Worm (Caenorhabditis elegans) whole organism, L1 larva: ENCODE results near the gene T02B11.6.
A peak's percentile ranks its signal among the peaks of the same experiment; 100 is the strongest.

ENCODE experiments used
- C34B4.2 ChIP-seq: sonication (generic microtip); optimal IDR thresholded peaks from 2 replicates; lab custom pipeline; 2017; ENCODE audit warnings: mild to moderate bottlenecking, missing genetic modification characterization, missing compliant biosample characterization
- aha-1 ChIP-seq: fragments of 150-350 bp; optimal IDR thresholded peaks from 2 replicates; lab custom pipeline; 2014; ENCODE audit warnings: missing biosample characterization, missing genetic modification characterization
- alr-1 ChIP-seq: fragments of 200-800 bp; sonication (Bioruptor generic); optimal IDR thresholded peaks from 2 replicates; lab custom pipeline; 2018; ENCODE audit warnings: borderline replicate concordance, mild to moderate bottlenecking, missing genetic modification characterization, missing compliant biosample characterization
- ama-1 ChIP-seq: fragments of 150-350 bp; optimal IDR thresholded peaks from 2 replicates; lab custom pipeline; 2014
- ceh-63 ChIP-seq: fragments of 200-800 bp; sonication (Bioruptor generic); optimal IDR thresholded peaks from 2 replicates; lab custom pipeline; 2018; ENCODE audit warnings: mild to moderate bottlenecking, missing genetic modification characterization, missing compliant biosample characterization
- ceh-8 ChIP-seq: fragments of 200-800 bp; sonication (Bioruptor generic); optimal IDR thresholded peaks from 2 replicates; lab custom pipeline; 2018; ENCODE audit warnings: mild to moderate bottlenecking, missing genetic modification characterization, moderate library complexity, missing compliant biosample characterization
- ceh-88 ChIP-seq: fragments of 200-800 bp; sonication (Bioruptor generic); IDR thresholded peaks from 2 replicates; pipeline ENCODE4 v1.3.6; 2022; ENCODE audit warnings: missing genetic modification characterization, missing compliant biosample characterization
- dpl-1 ChIP-seq, 3 experiments: fragments of 150-350 bp in 2 of 3; sonication (generic microtip) in 1 of 3; optimal IDR thresholded peaks; 2 replicates each; lab custom pipeline; 2014 to 2017; ENCODE audit warnings: missing biosample characterization in 3 of 3, missing genetic modification characterization in 3 of 3, missing genetic modification reagents in 3 of 3
- dsc-1 ChIP-seq: sonication (generic microtip); optimal IDR thresholded peaks from 2 replicates; lab custom pipeline; 2016; ENCODE audit warnings: mild to moderate bottlenecking, missing genetic modification characterization, missing compliant biosample characterization
- efl-1 ChIP-seq, 4 experiments: fragments of 150-350 bp; optimal IDR thresholded peaks in 3 of 4; peaks in 1 of 4; 1 replicate in 1 of 4; 2 replicates in 3 of 4; lab custom pipeline; 2014; ENCODE audit warnings: missing biosample characterization in 2 of 4, missing genetic modification characterization in 2 of 4, missing genetic modification reagents in 2 of 4
- efl-3 ChIP-seq: fragments of 200-800 bp; sonication (Bioruptor generic); optimal IDR thresholded peaks from 2 replicates; lab custom pipeline; 2018; ENCODE audit warnings: mild to moderate bottlenecking, missing genetic modification characterization, missing compliant biosample characterization
- egl-13 ChIP-seq: sonication (generic microtip); optimal IDR thresholded peaks from 2 replicates; lab custom pipeline; 2016; ENCODE audit warnings: missing genotype, missing genetic modification reagents, missing genetic modification characterization, missing compliant biosample characterization
- egl-27 ChIP-seq, 2 experiments: fragments of 150-350 bp in 1 of 2; sonication (generic microtip); optimal IDR thresholded peaks; 3 replicates each; lab custom pipeline; 2017 to 2018; ENCODE audit warnings: missing biosample characterization in 2 of 2, missing genetic modification characterization in 2 of 2, missing genetic modification reagents in 2 of 2
- elt-2 ChIP-seq: sonication (generic microtip); optimal IDR thresholded peaks from 2 replicates; lab custom pipeline; 2016; ENCODE audit warnings: missing genetic modification characterization, mild to moderate bottlenecking, inconsistent platforms, missing compliant biosample characterization, missing genetic modification reagents
- ets-5 ChIP-seq: fragments of 200-800 bp; sonication (Bioruptor generic); IDR thresholded peaks from 2 replicates; pipeline ENCODE4 v1.3.6; 2022; ENCODE audit warnings: missing genetic modification characterization, missing compliant biosample characterization
- fkh-10 ChIP-seq: sonication (generic microtip); optimal IDR thresholded peaks from 2 replicates; lab custom pipeline; 2017; ENCODE audit warnings: missing biosample characterization, missing genetic modification reagents, missing genetic modification characterization
- fos-1 ChIP-seq: fragments of 150-350 bp; optimal IDR thresholded peaks from 2 replicates; lab custom pipeline; 2014; ENCODE audit warnings: missing biosample characterization, missing genetic modification characterization
- grh-1 ChIP-seq: fragments of 200-800 bp; sonication (Bioruptor generic); IDR thresholded peaks from 2 replicates; pipeline ENCODE4 v1.3.6; 2022; ENCODE audit warnings: missing genetic modification reagents, missing genetic modification characterization, missing compliant biosample characterization
- hlh-4 ChIP-seq: sonication (generic microtip); optimal IDR thresholded peaks from 2 replicates; lab custom pipeline; 2016; ENCODE audit warnings: mild to moderate bottlenecking, missing genetic modification characterization, missing compliant biosample characterization
- hpl-2 ChIP-seq: fragments of 150-350 bp; optimal IDR thresholded peaks from 2 replicates; lab custom pipeline; 2014; ENCODE audit warnings: missing biosample characterization, missing genetic modification reagents, missing genetic modification characterization
- irx-1 ChIP-seq: sonication (generic microtip); optimal IDR thresholded peaks from 2 replicates; lab custom pipeline; 2016; ENCODE audit warnings: missing genetic modification characterization, missing compliant biosample characterization
- lin-14 ChIP-seq: fragments of 200-800 bp; sonication (Bioruptor generic); optimal IDR thresholded peaks from 2 replicates; lab custom pipeline; 2018; ENCODE audit warnings: mild to moderate bottlenecking, missing genetic modification characterization, moderate library complexity, missing compliant biosample characterization
- lin-15B ChIP-seq: fragments of 150-350 bp; sonication (generic microtip); optimal IDR thresholded peaks from 3 replicates; lab custom pipeline; 2014; ENCODE audit warnings: missing biosample characterization, missing genetic modification characterization
- lin-35 ChIP-seq, 2 experiments: fragments of 150-350 bp; optimal IDR thresholded peaks; 2 replicates each; lab custom pipeline; 2014; ENCODE audit warnings: missing biosample characterization in 2 of 2, missing genetic modification characterization in 2 of 2, missing genetic modification reagents in 2 of 2
- mab-9 ChIP-seq: fragments of 200-800 bp; sonication (Bioruptor generic); IDR thresholded peaks from 2 replicates; pipeline ENCODE4 v1.3.6; 2022; ENCODE audit warnings: missing genetic modification reagents, missing genetic modification characterization, missing compliant biosample characterization
- mdl-1 ChIP-seq, 2 experiments: fragments of 150-350 bp; optimal IDR thresholded peaks; 2 replicates each; lab custom pipeline; 2014 to 2017; ENCODE audit warnings: missing biosample characterization in 2 of 2, missing genetic modification characterization in 2 of 2, inconsistent platforms in 1 of 2
- mef-2 ChIP-seq: fragments of 150-350 bp; optimal IDR thresholded peaks from 2 replicates; lab custom pipeline; 2014; ENCODE audit warnings: missing biosample characterization, missing genetic modification characterization
- mep-1 ChIP-seq: fragments of 150-350 bp; optimal IDR thresholded peaks from 2 replicates; lab custom pipeline; 2014; ENCODE audit warnings: missing biosample characterization, missing genetic modification characterization
- nhr-11 ChIP-seq: fragments of 150-350 bp; optimal IDR thresholded peaks from 2 replicates; lab custom pipeline; 2014; ENCODE audit warnings: missing biosample characterization, missing genetic modification characterization
- nhr-19 ChIP-seq: fragments of 200-800 bp; sonication (Bioruptor generic); conservative IDR thresholded peaks from 2 replicates; pipeline ENCODE4 v1.3.6; 2022; ENCODE audit warnings: missing genetic modification characterization, missing compliant biosample characterization
- nhr-20 ChIP-seq: sonication (generic microtip); optimal IDR thresholded peaks from 2 replicates; lab custom pipeline; 2016; ENCODE audit warnings: mild to moderate bottlenecking, missing genetic modification characterization, missing compliant biosample characterization
- nhr-47 ChIP-seq: sonication (generic microtip); optimal IDR thresholded peaks from 2 replicates; lab custom pipeline; 2016; ENCODE audit warnings: mild to moderate bottlenecking, missing genetic modification characterization, moderate library complexity, missing compliant biosample characterization
- nhr-76 ChIP-seq: sonication (generic microtip); optimal IDR thresholded peaks from 2 replicates; lab custom pipeline; 2017; ENCODE audit warnings: missing biosample characterization, missing genetic modification characterization
- nhr-77 ChIP-seq: fragments of 150-350 bp; optimal IDR thresholded peaks from 2 replicates; lab custom pipeline; 2014; ENCODE audit warnings: missing biosample characterization, missing genetic modification characterization
- nhr-85 ChIP-seq: sonication (generic microtip); peaks from one replicate; lab custom pipeline; 2016; ENCODE audit warnings: missing genetic modification characterization, inconsistent platforms, missing compliant biosample characterization
- pag-3 ChIP-seq: sonication (generic microtip); optimal IDR thresholded peaks from 2 replicates; lab custom pipeline; 2017; ENCODE audit warnings: missing genetic modification characterization, mild to moderate bottlenecking, missing compliant biosample characterization, antibody characterized with exemption, borderline replicate concordance; ENCODE audit not compliant: insufficient read depth
- rnt-1 ChIP-seq: sonication (generic microtip); optimal IDR thresholded peaks from 2 replicates; lab custom pipeline; 2016; ENCODE audit warnings: mild to moderate bottlenecking, missing genetic modification characterization, moderate library complexity, missing compliant biosample characterization
- sox-4 ChIP-seq: sonication (generic microtip); optimal IDR thresholded peaks from 2 replicates; lab custom pipeline; 2016; ENCODE audit warnings: missing genetic modification characterization, missing compliant biosample characterization
- sptf-1 ChIP-seq: fragments of 150-350 bp; optimal IDR thresholded peaks from 2 replicates; lab custom pipeline; 2014; ENCODE audit warnings: missing biosample characterization, missing genetic modification characterization
- sup-37 ChIP-seq: fragments of 200-800 bp; sonication (Bioruptor generic); optimal IDR thresholded peaks from 2 replicates; lab custom pipeline; 2018; ENCODE audit warnings: mild to moderate bottlenecking, missing genetic modification characterization, missing compliant biosample characterization
- swsn-7 ChIP-seq: sonication (generic microtip); optimal IDR thresholded peaks from 2 replicates; lab custom pipeline; 2016; ENCODE audit warnings: missing genetic modification characterization, missing compliant biosample characterization
- tbx-2 ChIP-seq: sonication (generic microtip); optimal IDR thresholded peaks from 2 replicates; lab custom pipeline; 2016; ENCODE audit warnings: missing genetic modification characterization, missing compliant biosample characterization
- unc-130 ChIP-seq: fragments of 150-350 bp; optimal IDR thresholded peaks from 2 replicates; lab custom pipeline; 2017; ENCODE audit warnings: missing biosample characterization, missing genetic modification characterization, inconsistent platforms
- unc-62 ChIP-seq: fragments of 150-350 bp; optimal IDR thresholded peaks from 2 replicates; lab custom pipeline; 2014; ENCODE audit warnings: missing biosample characterization, missing genetic modification reagents, missing genetic modification characterization
- unc-98 ChIP-seq: fragments of 200-800 bp; sonication (Bioruptor generic); IDR thresholded peaks from 2 replicates; pipeline ENCODE4 v1.3.6; 2022; ENCODE audit warnings: missing genetic modification characterization, missing compliant biosample characterization
- vab-15 ChIP-seq: sonication (generic microtip); optimal IDR thresholded peaks from 2 replicates; lab custom pipeline; 2017; ENCODE audit warnings: missing genotype, mild to moderate bottlenecking, missing genetic modification characterization, missing compliant biosample characterization
- zag-1 ChIP-seq: fragments of 150-350 bp; optimal IDR thresholded peaks from 2 replicates; lab custom pipeline; 2014; ENCODE audit warnings: missing biosample characterization, missing genetic modification characterization
- zip-4 ChIP-seq: fragments of 200-800 bp; sonication (Bioruptor generic); optimal IDR thresholded peaks from 2 replicates; lab custom pipeline; 2018; ENCODE audit warnings: mild to moderate bottlenecking, missing genetic modification characterization, moderate library complexity, missing compliant biosample characterization
- ztf-11 ChIP-seq, 2 experiments: sonication (generic microtip); optimal IDR thresholded peaks; 2 replicates each; lab custom pipeline; 2016 to 2017; ENCODE audit warnings: missing genetic modification characterization in 2 of 2, missing biosample characterization in 1 of 2, missing compliant biosample characterization in 1 of 2
- ztf-4 ChIP-seq: fragments of 150-350 bp; optimal IDR thresholded peaks from 2 replicates; lab custom pipeline; 2014; ENCODE audit warnings: missing biosample characterization, missing genetic modification characterization

T02B11.6 gene

DNA sequence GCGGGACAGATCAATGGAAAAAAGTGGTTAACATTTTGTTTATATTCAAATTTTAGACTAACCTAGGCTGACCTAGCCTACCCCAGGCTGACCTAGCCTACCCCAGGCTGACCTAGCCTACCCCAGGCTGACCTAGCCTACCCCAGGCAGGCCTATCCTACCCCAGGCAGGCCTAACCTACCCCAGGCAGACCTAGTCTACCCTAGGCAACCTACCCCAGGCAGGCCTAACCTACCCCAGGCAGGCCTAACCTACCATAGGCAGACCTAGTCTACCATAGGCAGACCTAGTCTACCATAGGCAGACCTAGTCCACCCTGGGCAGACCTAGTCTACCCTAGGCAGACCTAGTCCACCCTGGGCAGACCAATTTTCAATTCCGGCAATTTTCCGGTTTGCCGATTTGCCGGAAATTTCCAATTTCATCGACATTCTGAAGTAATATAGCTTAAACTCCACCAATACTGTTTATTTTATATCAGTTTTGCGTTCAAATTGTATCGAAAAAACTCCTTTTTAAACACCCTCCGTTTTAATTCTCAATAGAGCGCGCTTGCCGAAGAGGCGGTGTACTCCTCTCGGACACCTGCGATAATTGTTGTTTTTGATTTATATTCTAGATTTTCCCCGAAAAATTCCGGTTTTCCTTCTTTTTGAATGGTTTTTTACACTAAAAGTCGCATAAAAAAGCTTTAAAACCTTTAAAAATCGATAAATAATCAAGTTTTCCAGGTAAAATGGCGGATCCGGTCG, 15.3 kb upstream of the T02B11.6 start, which contains the start of gene trm-2A (continued):
- peak; percentile 79 for TF ChIP-seq dsc-1 (tag; lab: Kevin White, UChicago)
- TF ChIP-seq alr-1 (tag; lab: Kevin White, UChicago): no peak
- TF ChIP-seq unc-98 (GFP tag; lab: Robert Waterston, UW): no peak
- TF ChIP-seq efl-1 (optimal IDR thresholded peaks at IDR 0.05; lab: Kevin White, UChicago): peak; percentile 89 to 98
- TF ChIP-seq efl-1 (GFP tag; optimal IDR thresholded peaks at IDR 0.05 in 1 of 2; lab: Kevin White, UChicago): peak; percentile 98 to 100
- peak; percentile 53 for TF ChIP-seq sox-4 (tag; lab: Kevin White, UChicago)
- peak; percentile 89 for TF ChIP-seq nhr-47
- no peak for TF ChIP-seq nhr-76
- peak; percentile 98 to 99 for TF ChIP-seq lin-35 (GFP tag; optimal IDR thresholded peaks at IDR 0.05; lab: Kevin White, UChicago)
- no peak for TF ChIP-seq pag-3
- TF ChIP-seq egl-13 (tag; lab: Kevin White, UChicago): peak; percentile 38
- TF ChIP-seq mef-2 (tag; lab: Kevin White, UChicago): no peak
- TF ChIP-seq aha-1: no peak
- TF ChIP-seq dpl-1 (GFP tag; optimal IDR thresholded peaks at IDR 0.05; lab: Kevin White, UChicago): peak; percentile 89 to 98 (median 98)
- peak; percentile 52 for TF ChIP-seq nhr-11
- TF ChIP-seq irx-1 (tag; lab: Kevin White, UChicago): peak; percentile 70
- TF ChIP-seq vab-15 (tag; lab: Kevin White, UChicago): peak; percentile 79
- peak; percentile 51; the same call in 1 of the 2 replicates for TF ChIP-seq mab-9 (GFP tag; lab: Robert Waterston, UW)
- TF ChIP-seq swsn-7: peak; percentile 83
- peak; percentile 91 for TF ChIP-seq nhr-85 (tag; lab: Kevin White, UChicago)
- peak; percentile 87 for TF ChIP-seq mep-1 (tag; lab: Kevin White, UChicago)
- no peak for TF ChIP-seq egl-27 (tag; optimal IDR thresholded peaks at IDR 0.05; lab: Kevin White, UChicago)
- no peak for TF ChIP-seq hpl-2 (GFP tag; lab: Kevin White, UChicago)
- no peak for TF ChIP-seq zag-1 (tag; lab: Kevin White, UChicago)
- peak; percentile 91 for TF ChIP-seq nhr-20
- no peak for TF ChIP-seq hlh-4 (tag; lab: Kevin White, UChicago)
- peak; percentile 6 for TF ChIP-seq sup-37
- peak in 1 of 2 experiments; percentile 75 for TF ChIP-seq ztf-11 (tag; optimal IDR thresholded peaks at IDR 0.05; lab: Kevin White, UChicago)
- peak; percentile 68 for TF ChIP-seq nhr-77
- peak; percentile 19 for TF ChIP-seq zip-4 (GFP tag; lab: Kevin White, UChicago)
- TF ChIP-seq sptf-1 (tag; lab: Kevin White, UChicago): no peak
- TF ChIP-seq fos-1 (tag; lab: Kevin White, UChicago): peak; percentile 57
- peak; percentile 14 for TF ChIP-seq ama-1 (lab: Kevin White, UChicago)
- peak; percentile 88 for TF ChIP-seq unc-130 (tag; lab: Kevin White, UChicago)
- no peak for TF ChIP-seq ets-5 (GFP tag; lab: Robert Waterston, UW)
- no peak for TF ChIP-seq unc-62 (GFP tag; lab: Kevin White, UChicago)
- peak; percentile 94 for TF ChIP-seq lin-14 (GFP tag; lab: Kevin White, UChicago)
- no peak for TF ChIP-seq efl-3
- TF ChIP-seq rnt-1 (tag; lab: Kevin White, UChicago): peak; percentile 94
- TF ChIP-seq grh-1 (GFP tag; lab: Robert Waterston, UW): peak; percentile 81
- peak; percentile 21 for TF ChIP-seq ceh-8 (GFP tag; lab: Kevin White, UChicago)
- no peak for TF ChIP-seq fkh-10
- peak; percentile 35 for TF ChIP-seq ztf-4 (tag; lab: Kevin White, UChicago)
- peak in 1 of 2 experiments; percentile 63 for TF ChIP-seq mdl-1 (tag; optimal IDR thresholded peaks at IDR 0.05; lab: Kevin White, UChicago)
- peak; percentile 75 for TF ChIP-seq lin-15B (tag; lab: Kevin White, UChicago)
- peak; percentile 85 for TF ChIP-seq nhr-19 (GFP tag; lab: Robert Waterston, UW)
- no peak for TF ChIP-seq C34B4.2
- TF ChIP-seq ceh-63 (GFP tag; lab: Kevin White, UChicago): peak; percentile 9
- TF ChIP-seq elt-2 (tag; lab: Kevin White, UChicago): peak; percentile 27
- no peak for TF ChIP-seq ceh-88 (GFP tag; lab: Robert Waterston, UW)
- TF ChIP-seq tbx-2 (tag; lab: Kevin White, UChicago): peak; percentile 83
